Fruit fly (Drosophila melanogaster): ENCODE data around the gene CG5199.

Gene CG5199

DNA sequence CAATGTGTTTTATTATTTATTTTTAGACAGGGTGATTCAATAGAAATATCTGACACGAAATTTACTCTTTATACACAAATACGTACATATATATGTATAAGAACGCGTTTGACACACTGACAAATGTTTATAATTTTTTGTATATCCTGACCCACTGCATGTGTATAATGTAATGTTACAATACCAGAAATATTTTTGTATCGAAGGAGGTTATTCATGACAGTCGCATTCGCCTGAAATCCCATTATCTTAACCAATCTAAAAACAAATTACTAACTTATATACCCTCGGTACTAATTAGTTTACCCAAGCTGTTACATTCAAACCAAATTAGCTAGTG lies 41.6 kb upstream of the CG5199 start (continued):
- TF ChIP-seq Aef1 (GFP tag; IDR thresholded peaks at IDR 0.05) (no peak), CG9817 (tag; optimal IDR thresholded peaks at IDR 0.05) (no peak), CG8944 (GFP tag; optimal IDR thresholded peaks at IDR 0.05) (no peak), insv (GFP tag; optimal IDR thresholded peaks at IDR 0.05) (no peak), NK7.1 (GFP tag; optimal IDR thresholded peaks at IDR 0.05) (no peak), CG1832 (GFP tag; optimal IDR thresholded peaks at IDR 0.05) (no peak), CG12236 (GFP tag; optimal IDR thresholded peaks at IDR 0.05) (no peak), CG9609 (GFP tag; optimal IDR thresholded peaks at IDR 0.05) (no peak), CG6683 (GFP tag; optimal IDR thresholded peaks at IDR 0.05) (no peak), pnt (GFP tag; optimal IDR thresholded peaks at IDR 0.05) (no peak), CoRest (tag; optimal IDR thresholded peaks at IDR 0.05) (peak; percentile 62), CG14014 (GFP tag; IDR thresholded peaks at IDR 0.05) (no peak), CG14050 (GFP tag; IDR thresholded peaks at IDR 0.05) (no peak; the same call in 2 of the 3 replicates), CG31224 (GFP tag; IDR thresholded peaks at IDR 0.05) (no peak), corto (GFP tag; optimal IDR thresholded peaks at IDR 0.05) (no peak), abd-A (tag; optimal IDR thresholded peaks at IDR 0.05) (no peak), chif (GFP tag; optimal IDR thresholded peaks at IDR 0.05) (no peak), NfI (GFP tag; optimal IDR thresholded peaks at IDR 0.05) (no peak), CG10654 (GFP tag; optimal IDR thresholded peaks at IDR 0.05) (no peak), CG11247 (GFP tag; IDR thresholded peaks at IDR 0.05) (no peak), CG8765 (GFP tag; IDR thresholded peaks at IDR 0.05) (no peak), CG6854 (GFP tag; optimal IDR thresholded peaks at IDR 0.05) (no peak), CG32532 (GFP tag; IDR thresholded peaks at IDR 0.05) (no peak; the same call in 1 of the 2 replicates), HmgZ (tag; optimal IDR thresholded peaks at IDR 0.05) (no peak), BtbVII (GFP tag; optimal IDR thresholded peaks at IDR 0.05) (no peak), ind (GFP tag; optimal IDR thresholded peaks at IDR 0.05) (no peak), Taf1 (GFP tag; IDR thresholded peaks at IDR 0.05) (no peak), rib (GFP tag; IDR thresholded peaks at IDR 0.05) (no peak), jing (GFP tag; optimal IDR thresholded peaks at IDR 0.05) (no peak), en (GFP tag; optimal IDR thresholded peaks at IDR 0.05) (no peak), CG34422 (GFP tag; IDR thresholded peaks at IDR 0.05) (no peak), pho (GFP tag; optimal IDR thresholded peaks at IDR 0.05) (no peak), nerfin-1 (tag; optimal IDR thresholded peaks at IDR 0.05) (no peak), CG2129 (GFP tag; IDR thresholded peaks at IDR 0.05; ENCODE audit: partially characterized antibody) (no peak), gem (tag; optimal IDR thresholded peaks at IDR 0.05) (peak; percentile 65), ac (GFP tag; optimal IDR thresholded peaks at IDR 0.05) (no peak), CG8359 (GFP tag; optimal IDR thresholded peaks at IDR 0.05; ENCODE audit: borderline replicate concordance) (no peak), org-1 (GFP tag; optimal IDR thresholded peaks at IDR 0.05) (no peak), CG11093 (GFP tag; IDR thresholded peaks at IDR 0.05) (no peak), CG12659 (GFP tag; optimal IDR thresholded peaks at IDR 0.05) (no peak), CG15073 (GFP tag; optimal IDR thresholded peaks at IDR 0.05) (no peak), D (optimal IDR thresholded peaks at IDR 0.05) (no peak), D (GFP tag; optimal IDR thresholded peaks at IDR 0.05) (no peak), CG6254 (GFP tag; optimal IDR thresholded peaks at IDR 0.05) (no peak), CG4854 (GFP tag; optimal IDR thresholded peaks at IDR 0.05) (no peak), Ets65A (GFP tag) (no peak), hth (optimal IDR thresholded peaks at IDR 0.05) (no peak), ham (GFP tag; IDR thresholded peaks at IDR 0.05) (no peak), Hey (tag; optimal IDR thresholded peaks at IDR 0.05) (no peak), Ssrp (tag; optimal IDR thresholded peaks at IDR 0.05) (peak; percentile 4), CG5953 (GFP tag; IDR thresholded peaks at IDR 0.05) (no peak), nmo (GFP tag; optimal IDR thresholded peaks at IDR 0.05) (peak; percentile 10), br (optimal IDR thresholded peaks at IDR 0.05) (no peak), fd64A (GFP tag; optimal IDR thresholded peaks at IDR 0.05) (no peak)
